Fruit fly (Drosophila melanogaster) whole organism, embryonic: ENCODE data around the gene CG12112.

Source experiments
- Antp ChIP-seq: fragments of 200-800 bp; sonication (Bioruptor generic); optimal IDR thresholded peaks from 3 replicates; lab custom pipeline; 2016; ENCODE audit warnings: missing biosample characterization, missing genetic modification characterization
- C15 ChIP-seq: fragments of 200-800 bp; sonication (Bioruptor generic); IDR thresholded peaks from 3 replicates; pipeline ENCODE4 v1.3.6; 2022; ENCODE audit warnings: missing biosample characterization, missing genetic modification characterization
- CG10959 ChIP-seq: fragments of 200-800 bp; sonication (Bioruptor generic); IDR thresholded peaks from 2 replicates; pipeline ENCODE4 v1.3.6; 2022; ENCODE audit warnings: missing biosample characterization, missing genetic modification characterization
- CG11093 ChIP-seq: fragments of 200-800 bp; sonication (Bioruptor generic); IDR thresholded peaks from 3 replicates; pipeline ENCODE4 v1.3.6; 2022; ENCODE audit warnings: missing biosample characterization, missing genetic modification characterization
- CG12155 ChIP-seq: fragments of 200-800 bp; sonication (Bioruptor generic); optimal IDR thresholded peaks from 3 replicates; lab custom pipeline; 2016; ENCODE audit warnings: missing biosample characterization, missing genetic modification characterization
- CG1233 ChIP-seq: fragments of 200-800 bp; sonication (Bioruptor generic); optimal IDR thresholded peaks from 4 replicates; lab custom pipeline; 2018; ENCODE audit warnings: missing biosample characterization, mild to moderate bottlenecking, missing genetic modification characterization
- CG12391 ChIP-seq: fragments of 200-800 bp; sonication (Bioruptor generic); optimal IDR thresholded peaks from 3 replicates; lab custom pipeline; 2018; ENCODE audit warnings: missing biosample characterization, mild to moderate bottlenecking, missing genetic modification characterization, moderate library complexity
- CG13287 ChIP-seq: fragments of 200-800 bp; sonication (Bioruptor generic); IDR thresholded peaks from 2 replicates; pipeline ENCODE4 v1.3.6; 2022; ENCODE audit warnings: missing biosample characterization, missing genetic modification characterization; ENCODE audit not compliant: partially characterized antibody
- CG13296 ChIP-seq: fragments of 200-800 bp; sonication (Bioruptor generic); optimal IDR thresholded peaks from 3 replicates; lab custom pipeline; 2018; ENCODE audit warnings: missing biosample characterization, mild to moderate bottlenecking, missing genetic modification characterization
- CG14441 ChIP-seq: fragments of 200-800 bp; sonication (Bioruptor generic); IDR thresholded peaks from 2 replicates; pipeline ENCODE4 v1.3.6; 2022; ENCODE audit warnings: missing biosample characterization, missing genetic modification characterization
- CG17359 ChIP-seq: fragments of 200-800 bp; sonication (Bioruptor generic); optimal IDR thresholded peaks from 3 replicates; lab custom pipeline; 2018; ENCODE audit warnings: missing biosample characterization, mild to moderate bottlenecking, missing genetic modification characterization, moderate library complexity
- CG17361 ChIP-seq: fragments of 200-800 bp; sonication (Bioruptor generic); IDR thresholded peaks from 3 replicates; pipeline ENCODE4 v1.3.6; 2022; ENCODE audit warnings: missing biosample characterization, missing genetic modification characterization
- CG17829 ChIP-seq: fragments of 200-800 bp; optimal IDR thresholded peaks from 2 replicates; lab custom pipeline; 2019; ENCODE audit warnings: missing biosample characterization, mild to moderate bottlenecking, missing genetic modification characterization, moderate library complexity
- CG18262 ChIP-seq: fragments of 200-800 bp; optimal IDR thresholded peaks from 3 replicates; lab custom pipeline; 2019; ENCODE audit warnings: missing biosample characterization, mild to moderate bottlenecking, missing genetic modification characterization, moderate library complexity
- CG2712 ChIP-seq: fragments of 200-800 bp; optimal IDR thresholded peaks from 3 replicates; lab custom pipeline; 2019; ENCODE audit warnings: missing biosample characterization, mild to moderate bottlenecking, missing genetic modification characterization, moderate library complexity
- CG3838 ChIP-seq: fragments of 200-800 bp; sonication (Bioruptor generic); optimal IDR thresholded peaks from 3 replicates; lab custom pipeline; 2016; ENCODE audit warnings: missing biosample characterization, missing genetic modification characterization
- CG4707 ChIP-seq: fragments of 200-800 bp; sonication (Bioruptor generic); optimal IDR thresholded peaks from 2 replicates; lab custom pipeline; 2018; ENCODE audit warnings: missing biosample characterization, mild to moderate bottlenecking, missing genetic modification characterization, moderate library complexity
- CG6765 ChIP-seq: fragments of 200-800 bp; sonication (Bioruptor generic); optimal IDR thresholded peaks from 3 replicates; lab custom pipeline; 2017; ENCODE audit warnings: missing biosample characterization, mild to moderate bottlenecking, missing genetic modification characterization
- CG7357 ChIP-seq: fragments of 200-800 bp; sonication (Bioruptor generic); IDR thresholded peaks from 3 replicates; pipeline ENCODE4 v1.3.6; 2022; ENCODE audit warnings: missing biosample characterization, missing genetic modification characterization
- CG8765 ChIP-seq: fragments of 200-800 bp; sonication (Bioruptor generic); IDR thresholded peaks from 2 replicates; pipeline ENCODE4 v1.3.6; 2022; ENCODE audit warnings: missing biosample characterization, missing genetic modification characterization
- CG9932 ChIP-seq: fragments of 200-800 bp; sonication (Bioruptor generic); IDR thresholded peaks from 2 replicates; pipeline ENCODE4 v1.3.6; 2022; ENCODE audit warnings: missing biosample characterization, missing genetic modification characterization
- Chrac-16 ChIP-seq: fragments of 200-800 bp; sonication (Bioruptor generic); optimal IDR thresholded peaks from 3 replicates; lab custom pipeline; 2016; ENCODE audit warnings: missing biosample characterization, missing genetic modification characterization
- Dip2 ChIP-seq: fragments of 200-800 bp; sonication (Bioruptor generic); IDR thresholded peaks from 2 replicates; pipeline ENCODE4 v1.3.6; 2022; ENCODE audit warnings: missing biosample characterization, missing genetic modification characterization
- E2f1 ChIP-seq: fragments of 200-800 bp; sonication (Bioruptor generic); IDR thresholded peaks from 2 replicates; pipeline ENCODE4 v1.3.6; 2022; ENCODE audit warnings: missing biosample characterization, missing genetic modification characterization
- Gug ChIP-seq: fragments of 200-800 bp; sonication (Bioruptor generic); IDR thresholded peaks from 4 replicates; pipeline ENCODE4 v1.3.6; 2022; ENCODE audit warnings: missing biosample characterization, missing genetic modification characterization
- H15 ChIP-seq: fragments of 200-800 bp; sonication (Bioruptor generic); IDR thresholded peaks from 3 replicates; pipeline ENCODE4 v1.3.6; 2022; ENCODE audit warnings: missing biosample characterization, missing genetic modification characterization
- MESR4 ChIP-seq: fragments of 200-800 bp; sonication (Bioruptor generic); optimal IDR thresholded peaks from 2 replicates; lab custom pipeline; 2018; ENCODE audit warnings: missing biosample characterization, mild to moderate bottlenecking, missing genetic modification characterization, moderate library complexity
- NC2β ChIP-seq: fragments of 200-800 bp; sonication (Bioruptor generic); optimal IDR thresholded peaks from 2 replicates; lab custom pipeline; 2016; ENCODE audit warnings: missing biosample characterization, missing genetic modification characterization
- Optix ChIP-seq: fragments of 200-800 bp; sonication (Bioruptor generic); IDR thresholded peaks from 3 replicates; pipeline ENCODE4 v1.3.6; 2022; ENCODE audit warnings: missing biosample characterization, missing genetic modification characterization
- Rx ChIP-seq: fragments of 200-800 bp; sonication (Bioruptor generic); IDR thresholded peaks from 2 replicates; pipeline ENCODE4 v1.3.6; 2022; ENCODE audit warnings: missing biosample characterization, missing genetic modification characterization
- Spps ChIP-seq: fragments of 200-800 bp; sonication (Bioruptor generic); optimal IDR thresholded peaks from 2 replicates; lab custom pipeline; 2018; ENCODE audit warnings: missing biosample characterization, mild to moderate bottlenecking, missing genetic modification characterization
- Stat92E ChIP-seq, 3 experiments: fragments of >200 bp in 2 of 3; fragments of 200-800 bp in 1 of 3; sonication (Bioruptor generic) in 1 of 3; optimal IDR thresholded peaks; 2 replicates each; lab custom pipeline; 2017 to 2019; ENCODE audit warnings: missing biosample characterization in 3 of 3, missing genetic modification characterization in 3 of 3, mild to moderate bottlenecking in 1 of 3, moderate library complexity in 1 of 3
- Trl ChIP-seq, 3 experiments: fragments of >200 bp in 2 of 3; fragments of 200-800 bp in 1 of 3; sonication (Bioruptor generic) in 1 of 3; optimal IDR thresholded peaks; 2 replicates in 1 of 3; 3 replicates in 2 of 3; lab custom pipeline; 2016 to 2017; ENCODE audit warnings: missing biosample characterization in 1 of 3, missing genetic modification characterization in 1 of 3
- Vsx1 ChIP-seq: fragments of 200-800 bp; sonication (Bioruptor generic); optimal IDR thresholded peaks from 2 replicates; lab custom pipeline; 2017; ENCODE audit warnings: missing biosample characterization, mild to moderate bottlenecking, missing genetic modification characterization, missing genetic modification reagents
- az2 ChIP-seq: fragments of 200-800 bp; sonication (Bioruptor generic); optimal IDR thresholded peaks from 3 replicates; lab custom pipeline; 2016; ENCODE audit warnings: missing biosample characterization, missing genetic modification characterization
- bab2 ChIP-seq: fragments of 200-800 bp; sonication (Bioruptor generic); optimal IDR thresholded peaks from 2 replicates; lab custom pipeline; 2016; ENCODE audit warnings: missing biosample characterization, missing genetic modification characterization
- chif ChIP-seq, 2 experiments: fragments of 200-800 bp; sonication (Bioruptor generic); optimal IDR thresholded peaks; 3 replicates each; lab custom pipeline; 2016; ENCODE audit warnings: missing biosample characterization in 2 of 2, missing genetic modification characterization in 2 of 2
- chm ChIP-seq: fragments of 200-800 bp; sonication (Bioruptor generic); IDR thresholded peaks from 2 replicates; pipeline ENCODE4 v1.3.6; 2022; ENCODE audit warnings: missing biosample characterization, missing genetic modification characterization
- ci ChIP-seq: fragments of 200-800 bp; sonication (Bioruptor generic); IDR thresholded peaks from 3 replicates; pipeline ENCODE4 v1.3.6; 2022; ENCODE audit warnings: missing biosample characterization, missing genetic modification characterization
- dati ChIP-seq: fragments of 200-800 bp; sonication (Bioruptor generic); IDR thresholded peaks from 2 replicates; pipeline ENCODE4 v1.3.6; 2022; ENCODE audit warnings: missing biosample characterization, missing genetic modification characterization
- disco-r ChIP-seq: fragments of 200-800 bp; sonication (Bioruptor generic); optimal IDR thresholded peaks from 2 replicates; lab custom pipeline; 2016; ENCODE audit warnings: missing biosample characterization, missing genetic modification characterization
- ewg ChIP-seq: fragments of 200-800 bp; sonication (Bioruptor generic); optimal IDR thresholded peaks from 3 replicates; lab custom pipeline; 2017; ENCODE audit warnings: mild to moderate bottlenecking, missing biosample characterization, missing genetic modification reagents, missing genetic modification characterization
- pan ChIP-seq, 4 experiments: fragments of >200 bp in 3 of 4; fragments of 200-800 bp in 1 of 4; sonication (Bioruptor generic) in 1 of 4; optimal IDR thresholded peaks in 3 of 4; IDR thresholded peaks in 1 of 4; 2 replicates each; pipeline versions ENCODE4 v1.3.6 to Lab custom; 2017 to 2022; ENCODE audit warnings: missing biosample characterization in 2 of 4, missing genetic modification characterization in 2 of 4, mixed read lengths in 1 of 4
- peb ChIP-seq: fragments of 200-800 bp; sonication (Bioruptor generic); IDR thresholded peaks from 2 replicates; pipeline ENCODE4 v1.3.6; 2022; ENCODE audit warnings: missing biosample characterization, missing genetic modification characterization
- prd ChIP-seq, 3 experiments: fragments of >200 bp in 2 of 3; fragments of 200-800 bp in 1 of 3; sonication (Bioruptor generic) in 1 of 3; optimal IDR thresholded peaks in 2 of 3; IDR thresholded peaks in 1 of 3; 2 replicates in 2 of 3; 3 replicates in 1 of 3; pipeline versions ENCODE4 v1.3.6 to Lab custom; 2017 to 2022; ENCODE audit warnings: missing biosample characterization in 1 of 3, missing genetic modification characterization in 1 of 3
- seq ChIP-seq: fragments of 200-800 bp; sonication (Bioruptor generic); IDR thresholded peaks from 2 replicates; pipeline ENCODE4 v1.3.6; 2022; ENCODE audit warnings: missing biosample characterization, missing genetic modification characterization
- tio ChIP-seq: fragments of 200-800 bp; sonication (Bioruptor generic); optimal IDR thresholded peaks from 2 replicates; lab custom pipeline; 2017; ENCODE audit warnings: missing biosample characterization, missing genetic modification characterization, inconsistent platforms
- vvl ChIP-seq: fragments of 200-800 bp; sonication (Bioruptor generic); IDR thresholded peaks from 2 replicates; pipeline ENCODE4 v1.3.6; 2022; ENCODE audit warnings: missing biosample characterization, missing genetic modification characterization
- zfh2 ChIP-seq: fragments of 200-800 bp; sonication (Bioruptor generic); optimal IDR thresholded peaks from 2 replicates; lab custom pipeline; 2016; ENCODE audit warnings: missing biosample characterization, missing genetic modification characterization

CG12112 gene

DNA sequence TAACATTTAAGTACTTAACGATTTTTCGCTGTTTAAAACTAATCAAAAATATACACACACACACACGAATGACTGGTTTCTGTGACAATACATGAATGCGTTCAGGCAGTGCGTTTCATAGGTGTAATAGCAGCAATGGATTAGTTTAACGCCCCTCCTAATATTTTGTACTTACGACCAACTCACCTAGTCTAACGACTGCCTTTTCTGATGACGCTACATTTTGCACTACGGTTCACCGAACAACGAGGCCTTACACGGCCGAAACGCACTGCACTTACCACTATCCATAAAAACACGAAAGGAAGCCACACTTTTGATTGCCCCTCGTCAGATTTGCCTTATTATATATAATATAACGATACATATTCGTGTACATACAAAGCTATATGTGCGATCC, 41.2 kb upstream of the CG12112 start (continued):
- TF ChIP-seq Dip2 (GFP tag; lab: Robert Waterston, UW), result no peak
- TF ChIP-seq CG9932, result no peak
- peak; percentile 26 to 51 for TF ChIP-seq chif (GFP tag; optimal IDR thresholded peaks at IDR 0.05; lab: Kevin White, UChicago)
- TF ChIP-seq CG17359 (tag; lab: Kevin White, UChicago), result peak; percentile 37
- peak; percentile 27; the same call in 1 of the 2 replicates for TF ChIP-seq seq
- no peak for TF ChIP-seq Trl (optimal IDR thresholded peaks at IDR 0.05; lab: Kevin White, UChicago)
- no peak for TF ChIP-seq Trl (GFP tag; optimal IDR thresholded peaks at IDR 0.05; lab: Kevin White, UChicago)
- 0 out of 2 replicates have a peak, but pooled peaks have one; percentile 53 for TF ChIP-seq chm (GFP tag; lab: Robert Waterston, UW)
- peak; percentile 8 for TF ChIP-seq bab2
- peak; percentile 36; the same call in 1 of the 3 replicates for TF ChIP-seq CG7357
- no peak for TF ChIP-seq CG17361 (GFP tag; lab: Robert Waterston, UW)
- TF ChIP-seq CG8765 (GFP tag; lab: Robert Waterston, UW), result peak; percentile 14; the same call in 1 of the 2 replicates
- TF ChIP-seq Stat92E (GFP tag; optimal IDR thresholded peaks at IDR 0.05; lab: Kevin White, UChicago), result no peak
- TF ChIP-seq MESR4 (GFP tag; lab: Kevin White, UChicago), result no peak
- TF ChIP-seq Antp, result peak; percentile 39
- peak; percentile 20 for TF ChIP-seq CG12391
- no peak for TF ChIP-seq disco-r (GFP tag; lab: Kevin White, UChicago)
- peak; percentile 31 for TF ChIP-seq zfh2 (GFP tag; lab: Kevin White, UChicago)
- TF ChIP-seq Vsx1, result no peak
- TF ChIP-seq CG3838 (GFP tag; lab: Kevin White, UChicago), result no peak
- peak; percentile 44 for TF ChIP-seq CG10959 (GFP tag; lab: Robert Waterston, UW)
- TF ChIP-seq H15 (GFP tag; lab: Robert Waterston, UW), result 0 out of 3 replicates have a peak, but pooled peaks have one; percentile 41
- TF ChIP-seq CG13296, result no peak
- TF ChIP-seq CG18262 (tag; lab: Kevin White, UChicago), result peak; percentile 40
- peak; percentile 58; the same call in 3 of the 4 replicates for TF ChIP-seq Gug (GFP tag; lab: Robert Waterston, UW)
- TF ChIP-seq Rx, result peak; percentile 36; the same call in 1 of the 2 replicates
- peak; percentile 26 for TF ChIP-seq NC2β (GFP tag; lab: Kevin White, UChicago)
- TF ChIP-seq ci (GFP tag; lab: Robert Waterston, UW), result 0 out of 3 replicates have a peak, but pooled peaks have one; percentile 45
- TF ChIP-seq tio (GFP tag; lab: Kevin White, UChicago), result no peak
- TF ChIP-seq CG14441 (GFP tag; lab: Robert Waterston, UW), result 0 out of 2 replicates have a peak, but pooled peaks have one; percentile 33
- peak; percentile 24 for TF ChIP-seq CG12155 (GFP tag; lab: Kevin White, UChicago)
- 0 out of 3 replicates have a peak, but pooled peaks have one; percentile 21 for TF ChIP-seq CG11093 (GFP tag; lab: Robert Waterston, UW)
- peak; percentile 57; the same call in 1 of the 2 replicates for TF ChIP-seq vvl (GFP tag; lab: Robert Waterston, UW)
- TF ChIP-seq CG6765, result no peak
- no peak for TF ChIP-seq prd (optimal IDR thresholded peaks at IDR 0.05; lab: Kevin White, UChicago)
- peak; percentile 70 for TF ChIP-seq prd (GFP tag; IDR thresholded peaks at IDR 0.05; lab: Robert Waterston, UW)
- no peak for TF ChIP-seq CG1233
- peak; percentile 19 for TF ChIP-seq ewg (GFP tag; lab: Kevin White, UChicago)
- no peak for TF ChIP-seq Spps (tag; lab: Kevin White, UChicago)
- TF ChIP-seq pan (optimal IDR thresholded peaks at IDR 0.05; lab: Kevin White, UChicago), result no peak
- peak in 1 of 2 experiments; percentile 52 for TF ChIP-seq pan (GFP tag; optimal IDR thresholded peaks at IDR 0.05 in 1 of 2, IDR thresholded peaks at IDR 0.05 in 1 of 2)
- TF ChIP-seq CG17829 (tag; lab: Kevin White, UChicago), result peak; percentile 33
- TF ChIP-seq CG4707 (GFP tag; lab: Kevin White, UChicago), result no peak
- TF ChIP-seq CG13287 (GFP tag; lab: Robert Waterston, UW), result no peak
- TF ChIP-seq peb (GFP tag; lab: Robert Waterston, UW), result 0 out of 2 replicates have a peak, but pooled peaks have one; percentile 18
- TF ChIP-seq Chrac-16 (GFP tag; lab: Kevin White, UChicago), result peak; percentile 29
- no peak for TF ChIP-seq C15 (GFP tag; lab: Robert Waterston, UW)
- TF ChIP-seq Optix (GFP tag; lab: Robert Waterston, UW), result peak; percentile 32; the same call in 1 of the 3 replicates
- 0 out of 2 replicates have a peak, but pooled peaks have one; percentile 10 for TF ChIP-seq E2f1 (GFP tag; lab: Robert Waterston, UW)
- TF ChIP-seq dati (GFP tag; lab: Robert Waterston, UW), result no peak
- TF ChIP-seq CG2712 (tag; lab: Kevin White, UChicago), result peak; percentile 44
- TF ChIP-seq az2 (GFP tag; lab: Kevin White, UChicago), result peak; percentile 39
